Worm (Caenorhabditis elegans): ENCODE measurements around the gene cha-1.

DNA sequence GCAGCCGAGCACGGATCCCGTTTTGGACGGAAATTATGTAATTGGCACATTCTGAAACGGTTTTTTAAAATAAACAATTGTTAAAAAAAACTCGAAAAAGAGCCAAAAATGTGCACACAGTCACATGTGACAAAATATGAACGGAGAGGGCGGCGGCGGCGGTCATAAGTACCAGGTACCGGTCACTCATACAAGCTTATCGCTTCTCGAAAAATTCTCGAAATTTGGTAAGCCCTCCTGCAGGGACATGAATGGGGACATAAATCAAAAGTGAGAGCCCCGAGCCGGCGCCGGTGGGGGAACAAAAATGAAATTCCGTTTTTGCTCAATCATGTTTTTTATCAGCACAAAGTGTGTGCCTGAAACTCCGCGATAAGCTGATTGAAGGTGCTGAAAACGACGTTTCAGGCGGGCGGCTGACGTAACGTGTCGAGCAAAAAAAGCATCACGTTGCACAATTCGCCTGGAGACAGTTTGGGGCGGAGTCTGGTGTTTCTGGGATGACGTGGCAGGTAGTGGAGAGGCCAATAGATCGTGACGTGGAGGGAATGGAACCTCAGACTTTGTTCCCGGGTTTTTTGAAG lies 11.4 kb downstream of the cha-1 start, which contains the start of gene ltah-1.2:
- TF ChIP-seq nhr-28 (tag; optimal IDR thresholded peaks at IDR 0.05) = no peak
- no peak for TF ChIP-seq lin-13 (tag; optimal IDR thresholded peaks at IDR 0.05)
